Fruit fly (Drosophila melanogaster) S2 (cell line): ENCODE measurements around the gene Tmep.

ENCODE experiments used
- CG8478 ChIP-seq: fragments of >200 bp; optimal IDR thresholded peaks from 2 replicates; lab custom pipeline; 2018
- CTCF ChIP-seq, 2 experiments: fragments of >200 bp; optimal IDR thresholded peaks; 2 replicates each; lab custom pipeline; 2018

DNA sequence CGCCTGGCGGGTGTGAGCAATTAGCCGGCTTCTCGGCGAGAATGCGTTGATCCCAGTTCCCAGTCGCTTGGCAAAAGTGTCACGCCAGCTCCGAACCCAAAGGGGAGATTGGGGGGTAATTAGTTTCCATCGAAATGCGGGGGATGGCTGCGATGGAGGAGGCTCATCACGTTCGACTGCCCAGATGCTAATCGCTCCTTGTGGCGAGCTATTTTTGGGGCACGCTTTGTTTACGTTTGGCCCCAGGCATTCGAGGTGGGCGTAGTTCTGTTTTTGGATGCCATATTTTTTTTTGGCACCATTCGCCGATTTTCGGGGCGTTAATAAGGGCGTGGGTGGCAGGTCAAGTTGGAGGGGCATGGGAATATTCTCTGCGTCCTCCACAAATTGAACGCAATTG is 11.2 kb downstream of the Tmep start:
- TF ChIP-seq CG8478 (lab: Kevin White, UChicago) (no peak), CTCF (optimal IDR thresholded peaks at IDR 0.05; lab: Kevin White, UChicago) (no peak)
